Worm (Caenorhabditis elegans) whole organism, L4 larva: ENCODE results near the gene F48G7.7.

ENCODE experiments used
- D1046.2 ChIP-seq: fragments of 200-800 bp; sonication (Bioruptor generic); IDR thresholded peaks from 2 replicates; pipeline ENCODE4 v1.3.6; 2022; ENCODE audit warnings: missing genetic modification characterization, missing compliant biosample characterization
- F26F4.8 ChIP-seq: fragments of 200-800 bp; sonication (Bioruptor generic); conservative IDR thresholded peaks from 2 replicates; pipeline ENCODE4 v1.3.6; 2022; ENCODE audit warnings: missing genetic modification characterization, missing compliant biosample characterization
- Y48G9A.11 ChIP-seq: fragments of 200-800 bp; sonication (Bioruptor generic); IDR thresholded peaks from 2 replicates; pipeline ENCODE4 v1.3.6; 2022; ENCODE audit warnings: missing genetic modification reagents, missing genetic modification characterization, missing compliant biosample characterization
- ZK546.5 ChIP-seq, 2 experiments: sonication (generic microtip); optimal IDR thresholded peaks; 2 replicates each; lab custom pipeline; 2017; ENCODE audit warnings: missing biosample characterization in 2 of 2, missing genetic modification characterization in 2 of 2
- aha-1 ChIP-seq: fragments of 150-350 bp; peaks from one replicate; lab custom pipeline; 2014; ENCODE audit warnings: missing biosample characterization, missing genetic modification characterization
- aly-2 ChIP-seq: sonication (generic microtip); optimal IDR thresholded peaks from 2 replicates; lab custom pipeline; 2018; ENCODE audit warnings: missing biosample characterization, missing genetic modification characterization
- ceh-62 ChIP-seq: sonication (generic microtip); optimal IDR thresholded peaks from 2 replicates; lab custom pipeline; 2017; ENCODE audit warnings: missing biosample characterization, missing genetic modification characterization
- ces-1 ChIP-seq: fragments of 150-350 bp; sonication (generic microtip); optimal IDR thresholded peaks from 4 replicates; lab custom pipeline; 2014; ENCODE audit warnings: missing biosample characterization, missing genetic modification reagents, missing genetic modification characterization
- daf-19 ChIP-seq: fragments of 200-800 bp; sonication (Bioruptor generic); conservative IDR thresholded peaks from 2 replicates; pipeline ENCODE4 v1.3.6; 2022; ENCODE audit warnings: missing genetic modification characterization, missing compliant biosample characterization
- dmd-6 ChIP-seq: fragments of 200-800 bp; sonication (Bioruptor generic); IDR thresholded peaks from 2 replicates; pipeline ENCODE4 v1.3.6; 2022; ENCODE audit warnings: missing genetic modification reagents, missing genetic modification characterization, missing compliant biosample characterization
- dpl-1 ChIP-seq: fragments of 150-350 bp; optimal IDR thresholded peaks from 2 replicates; lab custom pipeline; 2014; ENCODE audit warnings: missing biosample characterization, missing genetic modification reagents, missing genetic modification characterization
- dve-1 ChIP-seq: sonication (generic microtip); optimal IDR thresholded peaks from 2 replicates; lab custom pipeline; 2017; ENCODE audit warnings: antibody characterized with exemption, mild to moderate bottlenecking, missing genetic modification characterization, missing compliant biosample characterization; ENCODE audit not compliant: insufficient read depth
- egl-27 ChIP-seq: sonication (generic microtip); optimal IDR thresholded peaks from 3 replicates; lab custom pipeline; 2017; ENCODE audit warnings: missing biosample characterization, missing genetic modification reagents, missing genetic modification characterization
- jun-1 ChIP-seq: fragments of 150-350 bp; optimal IDR thresholded peaks from 2 replicates; lab custom pipeline; 2014; ENCODE audit warnings: missing biosample characterization, missing genetic modification reagents, missing genetic modification characterization
- lin-1 ChIP-seq: fragments of 200-800 bp; sonication (Bioruptor generic); IDR thresholded peaks from 2 replicates; pipeline ENCODE4 v1.3.6; 2022; ENCODE audit warnings: missing genetic modification reagents, missing genetic modification characterization, missing compliant biosample characterization
- lir-3 ChIP-seq: sonication (generic microtip); optimal IDR thresholded peaks from 2 replicates; lab custom pipeline; 2016; ENCODE audit warnings: mild to moderate bottlenecking, missing genetic modification characterization, missing compliant biosample characterization
- lsy-2 ChIP-seq, 2 experiments: fragments of 150-350 bp in 1 of 2; sonication (generic microtip) in 1 of 2; optimal IDR thresholded peaks; 2 replicates each; lab custom pipeline; 2014 to 2017; ENCODE audit warnings: missing biosample characterization in 2 of 2, missing genetic modification characterization in 2 of 2
- madf-5 ChIP-seq, 2 experiments: fragments of 200-800 bp; sonication (Bioruptor generic); IDR thresholded peaks; 2 replicates each; pipeline ENCODE4 v1.3.6; 2022; ENCODE audit warnings: missing compliant biosample characterization in 2 of 2, missing genetic modification characterization in 2 of 2
- mep-1 ChIP-seq: fragments of 150-350 bp; sonication (generic microtip); optimal IDR thresholded peaks from 3 replicates; lab custom pipeline; 2014; ENCODE audit warnings: missing biosample characterization, missing genetic modification characterization
- mes-2 ChIP-seq: sonication (generic microtip); optimal IDR thresholded peaks from 2 replicates; lab custom pipeline; 2016; ENCODE audit warnings: missing genotype, mild to moderate bottlenecking, missing genetic modification characterization, missing compliant biosample characterization; ENCODE audit not compliant: poor library complexity, severe bottlenecking
- mxl-3 ChIP-seq: fragments of 200-800 bp; sonication (Bioruptor generic); optimal IDR thresholded peaks from 2 replicates; lab custom pipeline; 2018; ENCODE audit warnings: mild to moderate bottlenecking, missing genetic modification characterization, missing compliant biosample characterization
- nhr-111 ChIP-seq: fragments of 200-800 bp; sonication (Bioruptor generic); optimal IDR thresholded peaks from 2 replicates; lab custom pipeline; 2018; ENCODE audit warnings: mild to moderate bottlenecking, missing genetic modification characterization, missing compliant biosample characterization
- nhr-25 ChIP-seq: sonication (generic microtip); optimal IDR thresholded peaks from 2 replicates; lab custom pipeline; 2017; ENCODE audit warnings: missing genetic modification characterization, mild to moderate bottlenecking, missing compliant biosample characterization, antibody characterized with exemption, moderate library complexity, borderline replicate concordance; ENCODE audit not compliant: insufficient read depth
- nhr-6 ChIP-seq: fragments of 150-350 bp; optimal IDR thresholded peaks from 2 replicates; lab custom pipeline; 2014; ENCODE audit warnings: missing biosample characterization, missing genetic modification characterization
- nhr-76 ChIP-seq: fragments of 150-350 bp; optimal IDR thresholded peaks from 2 replicates; lab custom pipeline; 2014; ENCODE audit warnings: missing biosample characterization, missing genetic modification characterization
- nhr-77 ChIP-seq: fragments of 150-350 bp; optimal IDR thresholded peaks from 2 replicates; lab custom pipeline; 2014; ENCODE audit warnings: missing biosample characterization, missing genetic modification characterization
- pha-4 ChIP-seq, 2 experiments: fragments of 150-350 bp in 1 of 2; fragments of 200-800 bp in 1 of 2; sonication (Bioruptor generic) in 1 of 2; IDR thresholded peaks in 1 of 2; optimal IDR thresholded peaks in 1 of 2; 2 replicates each; pipeline versions ENCODE4 v1.3.6 to Lab custom; 2014 to 2022; ENCODE audit warnings: missing genetic modification characterization in 2 of 2, missing genetic modification reagents in 2 of 2, missing biosample characterization in 1 of 2, missing compliant biosample characterization in 1 of 2
- php-3 ChIP-seq: fragments of 200-800 bp; sonication (Bioruptor generic); IDR thresholded peaks from 2 replicates; pipeline ENCODE4 v1.3.6; 2022; ENCODE audit warnings: missing genetic modification reagents, missing genetic modification characterization, missing compliant biosample characterization
- pqm-1 ChIP-seq: sonication (generic microtip); optimal IDR thresholded peaks from 2 replicates; lab custom pipeline; 2017; ENCODE audit warnings: missing biosample characterization, missing genetic modification characterization
- skn-1 ChIP-seq: fragments of 150-350 bp; optimal IDR thresholded peaks from 2 replicates; lab custom pipeline; 2014; ENCODE audit warnings: missing biosample characterization, missing genetic modification characterization
- snpc-1.2 ChIP-seq: fragments of 200-800 bp; sonication (Bioruptor generic); IDR thresholded peaks from 2 replicates; pipeline ENCODE4 v1.3.6; 2022; ENCODE audit warnings: missing genetic modification reagents, missing genetic modification characterization, missing compliant biosample characterization
- tra-1 ChIP-seq: fragments of 200-800 bp; sonication (Bioruptor generic); IDR thresholded peaks from 2 replicates; pipeline ENCODE4 v1.3.6; 2022; ENCODE audit warnings: missing genetic modification reagents, missing genetic modification characterization, missing compliant biosample characterization
- unc-130 ChIP-seq: sonication (generic microtip); optimal IDR thresholded peaks from 2 replicates; lab custom pipeline; 2016; ENCODE audit warnings: missing genetic modification reagents, missing genetic modification characterization, missing compliant biosample characterization
- zip-11 ChIP-seq: fragments of 200-800 bp; sonication (Bioruptor generic); IDR thresholded peaks from 2 replicates; pipeline ENCODE4 v1.3.6; 2022; ENCODE audit warnings: missing genetic modification characterization, missing compliant biosample characterization
- ztf-11 ChIP-seq: fragments of 150-350 bp; optimal IDR thresholded peaks from 2 replicates; lab custom pipeline; 2014; ENCODE audit warnings: missing biosample characterization, missing genetic modification characterization
- ztf-7 ChIP-seq: fragments of 150-350 bp; optimal IDR thresholded peaks from 2 replicates; lab custom pipeline; 2014; ENCODE audit warnings: missing biosample characterization, missing genetic modification characterization

Gene F48G7.7

ce11 chrV:654402-654801, 28.2 kb upstream of the F48G7.7 start, which contains the start of gene srj-6:
Gene srj-6, minus strand, starts transcription at chrV:654502.
- TF ChIP-seq D1046.2 (no peak), egl-27 (no peak), pha-4 (GFP tag; IDR thresholded peaks at IDR 0.05; lab: Robert Waterston, UW) (no peak), pha-4 (tag; optimal IDR thresholded peaks at IDR 0.05; lab: Kevin White, UChicago) (no peak), nhr-76 (tag; lab: Kevin White, UChicago) (no peak), ceh-62 (tag; lab: Kevin White, UChicago) (no peak)
- TF ChIP-seq, all 104 proteins: peak for 0

- no peak for TF ChIP-seq dpl-1 (GFP tag; lab: Kevin White, UChicago)
- no peak for TF ChIP-seq nhr-25
- no peak for TF ChIP-seq dve-1
- no peak for TF ChIP-seq ztf-7 (tag; lab: Kevin White, UChicago)
- TF ChIP-seq skn-1 (tag; lab: Kevin White, UChicago): no peak
- TF ChIP-seq aha-1 (tag; lab: Kevin White, UChicago): no peak
- no peak for TF ChIP-seq ZK546.5 (tag; optimal IDR thresholded peaks at IDR 0.05; lab: Kevin White, UChicago)
- no peak for TF ChIP-seq mes-2
- TF ChIP-seq egl-27: no peak
- no peak for TF ChIP-seq Y48G9A.11 (GFP tag; lab: Robert Waterston, UW)
- TF ChIP-seq daf-19 (GFP tag; lab: Robert Waterston, UW): no peak
- TF ChIP-seq mep-1: no peak
- no peak for TF ChIP-seq pha-4 (GFP tag; IDR thresholded peaks at IDR 0.05; lab: Robert Waterston, UW)
- no peak for TF ChIP-seq pha-4 (tag; optimal IDR thresholded peaks at IDR 0.05; lab: Kevin White, UChicago)
- TF ChIP-seq php-3 (GFP tag; lab: Robert Waterston, UW): no peak
- TF ChIP-seq nhr-77 (tag; lab: Kevin White, UChicago): no peak
- TF ChIP-seq nhr-6: no peak
- TF ChIP-seq lir-3: no peak
- TF ChIP-seq tra-1: no peak
- TF ChIP-seq ces-1 (GFP tag; lab: Kevin White, UChicago): no peak
- TF ChIP-seq D1046.2: no peak
Measured at ce11 chrV:652940-653339, 26.7 kb upstream of the F48G7.7 start, which contains the start of gene srj-5. Gene srj-5, minus strand, starts transcription at chrV:653040.

- no peak for TF ChIP-seq ztf-11 (tag; lab: Kevin White, UChicago)
- no peak for TF ChIP-seq madf-5 (GFP tag; IDR thresholded peaks at IDR 0.05; lab: Robert Waterston, UW)
- no peak for TF ChIP-seq nhr-111 (GFP tag; lab: Kevin White, UChicago)
- no peak for TF ChIP-seq lin-1
- no peak for TF ChIP-seq pqm-1 (tag; lab: Kevin White, UChicago)
- TF ChIP-seq D1046.2: no peak
- TF ChIP-seq F26F4.8: no peak
- TF ChIP-seq aly-2: no peak
- no peak for TF ChIP-seq lsy-2 (tag; optimal IDR thresholded peaks at IDR 0.05; lab: Kevin White, UChicago)
- no peak for TF ChIP-seq zip-11
- TF ChIP-seq jun-1: no peak
- no peak for TF ChIP-seq snpc-1.2 (GFP tag; lab: Robert Waterston, UW)
Measured at ce11 chrV:646888-647287, 20.7 kb upstream of the F48G7.7 start, which contains the start of gene ugt-42. Gene ugt-42, plus strand, starts transcription at chrV:647188.

ce11 chrV:646129-646528, 19.9 kb upstream of the F48G7.7 start, which contains the start of gene F48G7.12:
Gene F48G7.12, minus strand, starts transcription at chrV:646229.
- TF ChIP-seq mxl-3 (GFP tag; lab: Kevin White, UChicago) (no peak), pqm-1 (tag; lab: Kevin White, UChicago) (no peak), unc-130 (GFP tag; lab: Kevin White, UChicago) (no peak), dmd-6 (GFP tag; lab: Robert Waterston, UW) (no peak)
